Fruit fly (Drosophila melanogaster): ENCODE results near the gene Top2.

Gene Top2

DNA sequence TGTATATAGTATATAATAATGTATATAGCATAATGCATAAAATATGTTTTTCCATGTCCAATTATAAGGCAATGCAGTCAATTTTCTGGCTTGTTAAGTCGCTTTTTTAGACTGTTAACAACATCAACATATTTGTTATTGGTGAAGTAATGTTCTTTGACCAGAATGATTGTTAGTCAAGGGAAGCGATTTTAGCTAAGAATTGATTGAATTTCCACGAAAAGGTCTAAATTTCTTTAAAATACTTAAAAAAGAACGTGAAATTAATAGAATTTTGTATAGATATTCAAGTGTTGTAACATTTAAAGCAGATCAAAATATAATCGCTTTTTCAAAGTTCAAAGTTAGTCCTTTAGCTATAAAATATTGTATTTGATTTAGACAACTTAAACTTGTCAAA lies 10.1 kb upstream of the Top2 start (continued):
- TF ChIP-seq Oli (tag; optimal IDR thresholded peaks at IDR 0.05) (peak; percentile 41), CG13775 (GFP tag; optimal IDR thresholded peaks at IDR 0.05) (peak; percentile 20), CG3065 (GFP tag; optimal IDR thresholded peaks at IDR 0.05) (no peak), tio (GFP tag; optimal IDR thresholded peaks at IDR 0.05) (peak; percentile 4), GATAe (GFP tag; conservative IDR thresholded peaks at IDR 0.05) (no peak), gce (GFP tag; IDR thresholded peaks at IDR 0.05) (no peak), CG18262 (tag; optimal IDR thresholded peaks at IDR 0.05) (peak; percentile 57), Sox100B (GFP tag; optimal IDR thresholded peaks at IDR 0.05) (peak; percentile 58)

DNA sequence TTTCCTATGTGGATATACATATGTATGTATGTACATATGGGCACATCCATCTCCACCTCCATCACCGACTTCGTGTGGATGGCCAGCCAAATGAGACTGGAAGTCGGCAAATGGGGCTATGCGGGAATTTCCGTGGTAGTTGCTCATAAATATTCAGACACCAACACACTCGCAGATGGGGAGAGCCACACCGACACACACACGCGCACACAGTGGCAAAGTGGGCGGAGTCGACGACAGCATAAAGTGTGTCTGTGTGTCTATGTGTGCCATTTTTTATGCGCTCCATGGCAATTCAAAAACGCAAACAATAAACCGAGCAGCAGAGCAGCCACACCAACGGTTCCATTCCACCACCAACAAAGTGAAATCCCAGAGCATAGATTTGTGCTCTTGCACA lies 9.6 kb upstream of the Top2 start:
- TF ChIP-seq Mad (GFP tag; optimal IDR thresholded peaks at IDR 0.05) (no peak), Deaf1 (tag; optimal IDR thresholded peaks at IDR 0.05) (peak; percentile 76), bcd (GFP tag; optimal IDR thresholded peaks at IDR 0.05) (no peak), CG9932 (GFP tag; IDR thresholded peaks at IDR 0.05) (0 out of 2 replicates have a peak, but pooled peaks have one; percentile 31), sug (tag; optimal IDR thresholded peaks at IDR 0.05) (no peak), lbe (GFP tag; optimal IDR thresholded peaks at IDR 0.05) (no peak), CG4854 (GFP tag; optimal IDR thresholded peaks at IDR 0.05) (no peak), CG10147 (GFP tag; optimal IDR thresholded peaks at IDR 0.05) (no peak), Adf1 (GFP tag; IDR thresholded peaks at IDR 0.05) (peak; percentile 7; the same call in 1 of the 2 replicates), Nf-YC (tag; optimal IDR thresholded peaks at IDR 0.05) (peak; percentile 93), CG6791 (GFP tag; IDR thresholded peaks at IDR 0.05; ENCODE audit: partially characterized antibody) (0 out of 3 replicates have a peak, but pooled peaks have one; percentile 15), HLH54F (GFP tag; optimal IDR thresholded peaks at IDR 0.05) (no peak), nerfin-1 (tag; optimal IDR thresholded peaks at IDR 0.05) (peak; percentile 28), eyg (GFP tag; optimal IDR thresholded peaks at IDR 0.05) (no peak), Trl (optimal IDR thresholded peaks at IDR 0.05) (peak in 1 of 2 experiments; percentile 7), Trl (GFP tag; optimal IDR thresholded peaks at IDR 0.05) (no peak), fru (optimal IDR thresholded peaks at IDR 0.05) (no peak), Ssrp (tag; optimal IDR thresholded peaks at IDR 0.05) (no peak), her (GFP tag; optimal IDR thresholded peaks at IDR 0.05) (no peak), bab2 (GFP tag; optimal IDR thresholded peaks at IDR 0.05) (no peak), scrt (GFP tag; optimal IDR thresholded peaks at IDR 0.05) (no peak), abd-A (tag; optimal IDR thresholded peaks at IDR 0.05) (peak; percentile 73), Drgx (GFP tag; IDR thresholded peaks at IDR 0.05) (0 out of 2 replicates have a peak, but pooled peaks have one; percentile 5), CG3163 (GFP tag; optimal IDR thresholded peaks at IDR 0.05) (no peak), Nf-YB (GFP tag; optimal IDR thresholded peaks at IDR 0.05) (peak; percentile 84), CG12659 (GFP tag; optimal IDR thresholded peaks at IDR 0.05) (no peak), cg (GFP tag; optimal IDR thresholded peaks at IDR 0.05) (peak; percentile 78), CG4730 (GFP tag; IDR thresholded peaks at IDR 0.05) (no peak), Rfx (GFP tag; IDR thresholded peaks at IDR 0.05) (0 out of 2 replicates have a peak, but pooled peaks have one; percentile 20), CG4360 (GFP tag; IDR thresholded peaks at IDR 0.05) (peak; percentile 13; the same call in 1 of the 2 replicates), pfk (GFP tag; optimal IDR thresholded peaks at IDR 0.05) (no peak), CG8478 (optimal IDR thresholded peaks at IDR 0.05) (peak; percentile 45), chinmo (GFP tag; IDR thresholded peaks at IDR 0.05; ENCODE audit: partially characterized antibody) (0 out of 4 replicates have a peak, but pooled peaks have one; percentile 34)

Measured in whole organism, embryonic.